Worm (Caenorhabditis elegans) whole organism, L3 larva: ENCODE measurements around the gene H03G16.7.

Experiments
- R02D3.7 ChIP-seq: fragments of 150-350 bp; optimal IDR thresholded peaks from 2 replicates; lab custom pipeline; 2014; ENCODE audit warnings: missing biosample characterization, missing genetic modification characterization
- snpc-4 ChIP-seq: fragments of 150-350 bp; optimal IDR thresholded peaks from 2 replicates; lab custom pipeline; 2014; ENCODE audit warnings: missing biosample characterization, missing genetic modification characterization
- ztf-4 ChIP-seq: fragments of 150-350 bp; optimal IDR thresholded peaks from 2 replicates; lab custom pipeline; 2014; ENCODE audit warnings: missing biosample characterization, missing genetic modification characterization

ce11 chrX:15081486-15081885, 25.7 kb upstream of the H03G16.7 start:
- TF ChIP-seq snpc-4 (tag; lab: Kevin White, UChicago) (no peak), ztf-4 (tag; lab: Kevin White, UChicago) (no peak), R02D3.7 (tag; lab: Kevin White, UChicago) (no peak)
